Worm (Caenorhabditis elegans) whole organism, L4 larva: Measurements from ENCODE around the gene Y39F10C.1.

ENCODE experiments used
- T20F7.1 ChIP-seq: fragments of 200-800 bp; sonication (Bioruptor generic); optimal IDR thresholded peaks from 2 replicates; lab custom pipeline; 2018; ENCODE audit warnings: mild to moderate bottlenecking, missing genetic modification characterization, missing compliant biosample characterization
- T26A8.4 ChIP-seq: fragments of 200-800 bp; sonication (Bioruptor generic); IDR thresholded peaks from 2 replicates; pipeline ENCODE4 v1.3.6; 2022; ENCODE audit warnings: missing genetic modification characterization, missing compliant biosample characterization
- Y105C5A.15 ChIP-seq: fragments of 200-800 bp; sonication (Bioruptor generic); IDR thresholded peaks from 2 replicates; pipeline ENCODE4 v1.3.6; 2022; ENCODE audit warnings: missing genetic modification characterization, missing compliant biosample characterization
- ZK546.5 ChIP-seq, 2 experiments: sonication (generic microtip); optimal IDR thresholded peaks; 2 replicates each; lab custom pipeline; 2017; ENCODE audit warnings: missing biosample characterization in 2 of 2, missing genetic modification characterization in 2 of 2
- aha-1 ChIP-seq: fragments of 150-350 bp; peaks from one replicate; lab custom pipeline; 2014; ENCODE audit warnings: missing biosample characterization, missing genetic modification characterization
- aly-2 ChIP-seq: sonication (generic microtip); optimal IDR thresholded peaks from 2 replicates; lab custom pipeline; 2018; ENCODE audit warnings: missing biosample characterization, missing genetic modification characterization
- attf-4 ChIP-seq: sonication (generic microtip); optimal IDR thresholded peaks from 3 replicates; lab custom pipeline; 2017; ENCODE audit warnings: missing biosample characterization, missing genetic modification characterization
- ceh-62 ChIP-seq: sonication (generic microtip); optimal IDR thresholded peaks from 2 replicates; lab custom pipeline; 2017; ENCODE audit warnings: missing biosample characterization, missing genetic modification characterization
- ctbp-1 ChIP-seq: fragments of 200-800 bp; sonication (Bioruptor generic); IDR thresholded peaks from 2 replicates; pipeline ENCODE4 v1.3.6; 2022; ENCODE audit warnings: missing genetic modification reagents, missing genetic modification characterization, missing compliant biosample characterization
- duxl-1 ChIP-seq: sonication (generic microtip); optimal IDR thresholded peaks from 2 replicates; lab custom pipeline; 2016; ENCODE audit warnings: mild to moderate bottlenecking, missing genetic modification characterization, moderate library complexity, missing compliant biosample characterization; ENCODE audit not compliant: poor library complexity
- dve-1 ChIP-seq: sonication (generic microtip); optimal IDR thresholded peaks from 2 replicates; lab custom pipeline; 2017; ENCODE audit warnings: antibody characterized with exemption, mild to moderate bottlenecking, missing genetic modification characterization, missing compliant biosample characterization; ENCODE audit not compliant: insufficient read depth
- lin-1 ChIP-seq: fragments of 200-800 bp; sonication (Bioruptor generic); IDR thresholded peaks from 2 replicates; pipeline ENCODE4 v1.3.6; 2022; ENCODE audit warnings: missing genetic modification reagents, missing genetic modification characterization, missing compliant biosample characterization
- lir-3 ChIP-seq: sonication (generic microtip); optimal IDR thresholded peaks from 2 replicates; lab custom pipeline; 2016; ENCODE audit warnings: mild to moderate bottlenecking, missing genetic modification characterization, missing compliant biosample characterization
- madf-9 ChIP-seq: fragments of 200-800 bp; sonication (Bioruptor generic); conservative IDR thresholded peaks from 2 replicates; pipeline ENCODE4 v1.3.6; 2022; ENCODE audit warnings: missing genetic modification reagents, missing genetic modification characterization, missing compliant biosample characterization
- mep-1 ChIP-seq: fragments of 150-350 bp; sonication (generic microtip); optimal IDR thresholded peaks from 3 replicates; lab custom pipeline; 2014; ENCODE audit warnings: missing biosample characterization, missing genetic modification characterization
- nhr-111 ChIP-seq: fragments of 200-800 bp; sonication (Bioruptor generic); optimal IDR thresholded peaks from 2 replicates; lab custom pipeline; 2018; ENCODE audit warnings: mild to moderate bottlenecking, missing genetic modification characterization, missing compliant biosample characterization
- nhr-237 ChIP-seq: sonication (generic microtip); optimal IDR thresholded peaks from 2 replicates; lab custom pipeline; 2017; ENCODE audit warnings: missing biosample characterization, missing genetic modification characterization
- nhr-25 ChIP-seq: sonication (generic microtip); optimal IDR thresholded peaks from 2 replicates; lab custom pipeline; 2017; ENCODE audit warnings: missing genetic modification characterization, mild to moderate bottlenecking, missing compliant biosample characterization, antibody characterized with exemption, moderate library complexity, borderline replicate concordance; ENCODE audit not compliant: insufficient read depth
- nhr-28 ChIP-seq: fragments of 150-350 bp; optimal IDR thresholded peaks from 2 replicates; lab custom pipeline; 2014; ENCODE audit warnings: missing biosample characterization, missing genetic modification characterization
- nhr-41 ChIP-seq: fragments of 200-800 bp; sonication (Bioruptor generic); IDR thresholded peaks from 2 replicates; pipeline ENCODE4 v1.3.6; 2022; ENCODE audit warnings: missing genetic modification reagents, missing genetic modification characterization, missing compliant biosample characterization
- nhr-48 ChIP-seq: sonication (generic microtip); optimal IDR thresholded peaks from 2 replicates; lab custom pipeline; 2016; ENCODE audit warnings: mild to moderate bottlenecking, missing genetic modification characterization, missing compliant biosample characterization
- nhr-76 ChIP-seq: fragments of 150-350 bp; optimal IDR thresholded peaks from 2 replicates; lab custom pipeline; 2014; ENCODE audit warnings: missing biosample characterization, missing genetic modification characterization
- nhr-77 ChIP-seq: fragments of 150-350 bp; optimal IDR thresholded peaks from 2 replicates; lab custom pipeline; 2014; ENCODE audit warnings: missing biosample characterization, missing genetic modification characterization
- set-16 ChIP-seq: fragments of 200-800 bp; sonication (Bioruptor generic); IDR thresholded peaks from 2 replicates; pipeline ENCODE4 v1.3.6; 2022; ENCODE audit warnings: missing genetic modification reagents, missing genetic modification characterization, missing compliant biosample characterization
- skn-1 ChIP-seq: fragments of 150-350 bp; optimal IDR thresholded peaks from 2 replicates; lab custom pipeline; 2014; ENCODE audit warnings: missing biosample characterization, missing genetic modification characterization
- snpc-4 ChIP-seq: fragments of 150-350 bp; optimal IDR thresholded peaks from 2 replicates; lab custom pipeline; 2014; ENCODE audit warnings: missing biosample characterization, missing genetic modification characterization
- spr-1 ChIP-seq: sonication (generic microtip); optimal IDR thresholded peaks from 2 replicates; lab custom pipeline; 2016; ENCODE audit warnings: mild to moderate bottlenecking, missing genetic modification characterization, missing compliant biosample characterization
- spr-3 ChIP-seq: fragments of 200-800 bp; sonication (Bioruptor generic); optimal IDR thresholded peaks from 2 replicates; lab custom pipeline; 2018; ENCODE audit warnings: mild to moderate bottlenecking, missing genetic modification characterization, missing compliant biosample characterization
- tag-97 ChIP-seq: fragments of 200-800 bp; sonication (Bioruptor generic); IDR thresholded peaks from 2 replicates; pipeline ENCODE4 v1.3.6; 2022; ENCODE audit warnings: missing genetic modification characterization, missing compliant biosample characterization
- unc-62 ChIP-seq, 3 experiments: fragments of 150-350 bp in 1 of 3; sonication (generic microtip); optimal IDR thresholded peaks in 2 of 3; peaks in 1 of 3; 1 replicate in 1 of 3; 2 replicates in 2 of 3; lab custom pipeline; 2014 to 2017; ENCODE audit warnings: missing biosample characterization in 3 of 3, missing genetic modification characterization in 3 of 3, missing genetic modification reagents in 3 of 3, missing genotype in 1 of 3
- zag-1 ChIP-seq: fragments of 150-350 bp; optimal IDR thresholded peaks from 2 replicates; lab custom pipeline; 2014; ENCODE audit warnings: missing biosample characterization, missing genetic modification characterization
- zip-11 ChIP-seq: fragments of 200-800 bp; sonication (Bioruptor generic); IDR thresholded peaks from 2 replicates; pipeline ENCODE4 v1.3.6; 2022; ENCODE audit warnings: missing genetic modification characterization, missing compliant biosample characterization

Y39F10C.1 gene

DNA sequence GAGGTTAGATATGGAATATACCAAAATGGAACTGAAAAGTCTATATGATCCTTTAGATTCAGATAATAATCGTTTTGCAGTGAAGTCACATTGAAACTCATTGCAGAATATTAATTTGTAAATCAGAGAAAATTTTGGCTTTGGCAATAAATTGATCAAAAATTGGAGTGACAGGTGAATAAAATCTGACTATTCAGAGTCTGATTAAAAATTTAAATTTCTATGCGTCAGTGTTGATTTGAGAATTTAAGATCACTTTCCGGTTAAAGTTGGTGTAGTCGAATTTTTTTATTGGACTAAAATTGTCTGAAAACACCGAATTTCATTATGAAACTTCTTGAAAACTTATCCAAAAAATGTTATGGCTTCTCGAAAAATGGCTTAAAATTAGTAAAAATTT lies 13.7 kb upstream of the Y39F10C.1 start, which contains the start of gene sri-45:
Gene sri-45, minus strand, starts transcription at position 101 of the 400 bp plus-strand sequence.
- TF ChIP-seq aha-1 (tag; lab: Kevin White, UChicago) (peak; percentile 36), mep-1 (no peak)

DNA sequence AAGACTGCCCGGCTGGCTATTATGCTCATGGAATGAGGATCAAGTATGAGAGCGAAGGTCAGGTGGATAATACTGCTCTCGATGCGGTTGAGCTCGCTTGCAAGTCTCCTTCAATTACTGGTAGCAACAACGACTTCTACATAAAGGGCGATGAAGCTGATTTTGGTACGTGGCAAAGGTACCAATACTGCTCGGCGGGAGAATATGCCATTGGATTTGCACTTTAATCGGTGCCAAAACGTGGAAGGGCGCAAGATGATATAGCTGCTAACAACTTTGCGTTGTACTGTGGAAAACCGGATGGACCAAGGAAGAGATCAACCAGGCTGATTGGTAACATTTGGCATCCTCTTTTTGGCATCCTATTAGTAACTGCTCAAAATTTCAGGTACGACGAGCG lies 7.5 kb upstream of the Y39F10C.1 start:
- TF ChIP-seq ctbp-1 (GFP tag; lab: Robert Waterston, UW): no peak
- TF ChIP-seq unc-62 (GFP tag; optimal IDR thresholded peaks at IDR 0.05 in 1 of 2; lab: Kevin White, UChicago): peak in 1 of 2 experiments; percentile 68
- no peak for TF ChIP-seq unc-62 (tag; optimal IDR thresholded peaks at IDR 0.05; lab: Kevin White, UChicago)

DNA sequence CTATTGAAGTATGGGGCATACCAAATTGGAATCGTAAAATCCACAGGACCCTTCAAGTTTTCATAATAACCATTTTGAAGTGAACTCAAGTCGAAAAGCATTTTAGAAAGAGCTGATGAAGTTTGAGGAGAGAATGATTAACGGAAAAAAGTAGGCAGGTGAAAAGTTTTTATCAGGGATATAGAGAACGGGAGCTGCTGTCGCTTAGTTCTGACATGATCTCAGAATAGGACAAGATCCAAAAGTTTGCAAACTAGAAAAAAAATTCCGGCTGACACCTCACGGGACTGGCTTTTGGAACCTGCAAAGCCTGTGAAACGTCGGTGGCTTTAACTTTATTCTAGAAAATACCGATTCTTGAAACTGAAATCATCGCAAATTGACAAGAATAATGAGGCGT lies 4.4 kb upstream of the Y39F10C.1 start, which contains the start of gene sri-46:
Gene sri-46, minus strand, starts transcription at position 101 of the 400 bp plus-strand sequence.
- no peak for TF ChIP-seq T26A8.4 (GFP tag; lab: Robert Waterston, UW)
- no peak for TF ChIP-seq attf-4 (tag; lab: Kevin White, UChicago)
- TF ChIP-seq ZK546.5 (tag; optimal IDR thresholded peaks at IDR 0.05; lab: Kevin White, UChicago): no peak
- TF ChIP-seq nhr-77: no peak
- no peak for TF ChIP-seq duxl-1 (tag; lab: Kevin White, UChicago)
- no peak for TF ChIP-seq T20F7.1 (GFP tag; lab: Kevin White, UChicago)
- TF ChIP-seq nhr-28 (tag; lab: Kevin White, UChicago): no peak
- TF ChIP-seq tag-97 (GFP tag; lab: Robert Waterston, UW): no peak
- TF ChIP-seq spr-1 (tag; lab: Kevin White, UChicago): no peak
- TF ChIP-seq dve-1: no peak
- no peak for TF ChIP-seq snpc-4 (tag; lab: Kevin White, UChicago)
- no peak for TF ChIP-seq lin-1 (GFP tag; lab: Robert Waterston, UW)
- no peak for TF ChIP-seq nhr-237 (tag; lab: Kevin White, UChicago)
- TF ChIP-seq nhr-25 (tag; lab: Kevin White, UChicago): no peak
- no peak for TF ChIP-seq set-16 (GFP tag; lab: Robert Waterston, UW)
- TF ChIP-seq zip-11 (GFP tag; lab: Robert Waterston, UW): no peak

DNA sequence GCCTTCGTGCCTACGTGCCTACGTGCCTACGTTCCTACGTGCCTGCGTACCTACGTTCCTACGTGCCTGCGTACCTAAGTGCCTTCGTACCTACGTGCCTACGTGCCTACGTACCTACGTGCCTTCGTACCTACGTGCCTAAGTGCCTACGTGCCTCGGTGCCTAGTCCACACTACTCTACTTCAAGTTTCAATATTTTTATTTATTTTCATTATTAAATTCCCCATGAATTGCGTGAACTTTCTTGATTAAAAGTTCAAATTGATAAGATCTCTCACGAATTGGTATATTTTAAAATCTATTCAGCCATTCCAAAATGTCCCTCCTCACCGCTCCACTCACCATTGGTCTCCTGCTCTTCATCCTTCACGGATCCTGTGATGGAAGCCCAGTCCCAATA lies 1.3 kb upstream of the Y39F10C.1 start, which contains the start of gene Y39F10C.3:
Gene Y39F10C.3, plus strand, starts transcription at position 301 of the 400 bp plus-strand sequence.
- TF ChIP-seq nhr-48 (tag; lab: Kevin White, UChicago): no peak
- peak in 1 of 2 experiments; percentile 66 for TF ChIP-seq unc-62 (GFP tag; optimal IDR thresholded peaks at IDR 0.05 in 1 of 2; lab: Kevin White, UChicago)
- no peak for TF ChIP-seq unc-62 (tag; optimal IDR thresholded peaks at IDR 0.05; lab: Kevin White, UChicago)

DNA sequence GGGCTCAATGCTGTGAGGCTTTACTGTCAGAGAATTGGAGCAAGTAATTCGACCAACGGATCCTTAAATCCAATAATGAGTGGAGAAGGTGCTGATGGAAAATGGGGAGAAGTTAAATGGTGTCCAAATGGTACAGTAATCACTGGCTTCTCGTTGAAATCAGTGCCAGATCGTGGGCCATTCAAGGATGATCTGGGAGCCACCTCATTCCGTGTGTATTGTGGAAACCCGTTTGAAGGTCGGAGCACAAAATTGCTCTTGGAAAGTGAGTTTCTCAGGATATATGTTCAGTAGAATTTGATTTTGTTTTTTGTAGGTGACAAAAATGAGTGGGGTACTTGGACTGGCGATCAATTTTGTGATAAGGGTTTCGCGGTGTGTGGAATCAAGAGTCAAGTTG lies 419 bp downstream of the Y39F10C.1 start:
- TF ChIP-seq lir-3: no peak
- peak in 1 of 2 experiments; percentile 93 for TF ChIP-seq unc-62 (GFP tag; optimal IDR thresholded peaks at IDR 0.05 in 1 of 2; lab: Kevin White, UChicago)
- no peak for TF ChIP-seq unc-62 (tag; optimal IDR thresholded peaks at IDR 0.05; lab: Kevin White, UChicago)

DNA sequence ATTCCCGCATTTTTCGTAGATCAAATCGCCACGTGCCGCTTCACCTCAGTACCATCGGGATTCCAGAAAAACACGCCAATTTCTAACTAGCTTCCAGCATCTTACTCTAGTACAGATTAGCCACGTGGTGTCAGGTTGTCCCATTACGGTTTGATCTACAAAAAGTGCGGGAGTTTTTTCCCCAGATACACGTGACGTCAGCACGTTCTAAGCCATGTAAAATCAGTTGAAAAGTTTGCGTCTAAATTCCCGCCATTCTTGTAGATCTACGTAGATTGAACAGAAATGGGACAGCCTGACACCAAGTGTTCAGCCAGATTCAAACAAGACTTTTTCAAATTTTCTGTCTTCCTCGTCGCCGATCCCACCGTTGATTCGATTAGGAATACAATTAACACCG lies 3.2 kb downstream of the Y39F10C.1 start, which contains the start of gene T02H6.9:
Gene T02H6.9, plus strand, starts transcription at position 301 of the 400 bp plus-strand sequence.
- TF ChIP-seq nhr-76 (tag; lab: Kevin White, UChicago) (no peak), spr-3 (GFP tag; lab: Kevin White, UChicago) (no peak), zag-1 (tag; lab: Kevin White, UChicago) (no peak), aly-2 (tag; lab: Kevin White, UChicago) (no peak), madf-9 (GFP tag; lab: Robert Waterston, UW) (no peak), skn-1 (tag; lab: Kevin White, UChicago) (no peak), Y105C5A.15 (no peak), ceh-62 (tag; lab: Kevin White, UChicago) (no peak), nhr-111 (GFP tag; lab: Kevin White, UChicago) (no peak), nhr-41 (no peak)
